Fruit fly (Drosophila melanogaster) whole organism, wandering third instar larva: ENCODE results near the gene CG3982.
A peak's percentile ranks its signal among the peaks of the same experiment; 100 is the strongest.

ENCODE experiments used
- Abd-B ChIP-seq: fragments of >200 bp; optimal IDR thresholded peaks from 2 replicates; lab custom pipeline; 2017; ENCODE audit warnings: missing biosample characterization, missing genetic modification characterization
- CG32264 ChIP-seq: fragments of 200-800 bp; sonication (Bioruptor generic); optimal IDR thresholded peaks from 2 replicates; lab custom pipeline; 2016; ENCODE audit warnings: missing biosample characterization, missing genetic modification characterization
- CG9705 ChIP-seq: fragments of 200-800 bp; sonication (Bioruptor generic); optimal IDR thresholded peaks from 2 replicates; lab custom pipeline; 2018; ENCODE audit warnings: missing biosample characterization, mild to moderate bottlenecking, missing genetic modification characterization
- CrebA ChIP-seq: fragments of 200-800 bp; sonication (Bioruptor generic); optimal IDR thresholded peaks from 2 replicates; lab custom pipeline; 2016; ENCODE audit warnings: missing biosample characterization, mild to moderate bottlenecking, missing genetic modification characterization, borderline replicate concordance
- Dfd ChIP-seq: fragments of >200 bp; optimal IDR thresholded peaks from 2 replicates; lab custom pipeline; 2017; ENCODE audit warnings: missing biosample characterization, missing genetic modification characterization
- Dif ChIP-seq: fragments of 200-275, 200-300 bp; sonication (Bioruptor generic); optimal IDR thresholded peaks from 2 replicates; lab custom pipeline; 2018; ENCODE audit warnings: missing biosample characterization, missing genetic modification characterization; ENCODE audit not compliant: partially characterized antibody
- GATAd ChIP-seq: sonication (Bioruptor generic); optimal IDR thresholded peaks from 2 replicates; lab custom pipeline; 2016; ENCODE audit warnings: missing biosample characterization, missing genetic modification characterization
- HLH106 ChIP-seq: fragments of 200-800 bp; optimal IDR thresholded peaks from 3 replicates; lab custom pipeline; 2019; ENCODE audit warnings: missing biosample characterization, mild to moderate bottlenecking, missing genetic modification characterization, moderate library complexity
- Hnf4 ChIP-seq: fragments of 200-800 bp; sonication (Bioruptor generic); optimal IDR thresholded peaks from 2 replicates; lab custom pipeline; 2016; ENCODE audit warnings: missing biosample characterization, mild to moderate bottlenecking, missing genetic modification characterization
- Hr78 ChIP-seq: fragments of >200 bp; optimal IDR thresholded peaks from 2 replicates; lab custom pipeline; 2017; ENCODE audit warnings: missing biosample characterization, missing genetic modification characterization
- Hr83 ChIP-seq: fragments of 200-300 bp; sonication (Bioruptor generic); optimal IDR thresholded peaks from 2 replicates; lab custom pipeline; 2016; ENCODE audit warnings: missing biosample characterization, mild to moderate bottlenecking, missing genetic modification characterization, moderate library complexity; ENCODE audit not compliant: poor library complexity, severe bottlenecking
- Jra ChIP-seq: sonication (Bioruptor generic); optimal IDR thresholded peaks from 2 replicates; lab custom pipeline; 2016; ENCODE audit warnings: missing biosample characterization, missing genetic modification characterization
- Mio ChIP-seq: sonication (Bioruptor generic); optimal IDR thresholded peaks from 2 replicates; lab custom pipeline; 2016; ENCODE audit warnings: missing biosample characterization, missing genetic modification characterization
- Myc ChIP-seq: fragments of >200 bp; optimal IDR thresholded peaks from 2 replicates; lab custom pipeline; 2017
- N ChIP-seq: fragments of >200 bp; optimal IDR thresholded peaks from 2 replicates; lab custom pipeline; 2018; ENCODE audit warnings: missing biosample characterization, missing external identifiers, missing genetic modification characterization
- OdsH ChIP-seq: fragments of 200-800 bp; sonication (Bioruptor generic); optimal IDR thresholded peaks from 2 replicates; lab custom pipeline; 2016; ENCODE audit warnings: missing biosample characterization, mild to moderate bottlenecking, missing genetic modification characterization
- Rel ChIP-seq, 2 experiments: fragments of 200-800 bp; sonication (Bioruptor generic) in 1 of 2; optimal IDR thresholded peaks; 2 replicates in 1 of 2; 3 replicates in 1 of 2; lab custom pipeline; 2016 to 2019; ENCODE audit warnings: mild to moderate bottlenecking in 2 of 2, missing biosample characterization in 2 of 2, missing genetic modification characterization in 2 of 2, moderate library complexity in 1 of 2
- Sp1 ChIP-seq: fragments of 200-800 bp; sonication (Bioruptor generic); optimal IDR thresholded peaks from 3 replicates; lab custom pipeline; 2019; ENCODE audit warnings: missing biosample characterization, mild to moderate bottlenecking, missing genetic modification characterization, moderate library complexity
- Vsx2 ChIP-seq: fragments of 200-300, 225-300 bp; sonication (Bioruptor generic); optimal IDR thresholded peaks from 2 replicates; lab custom pipeline; 2018; ENCODE audit warnings: missing biosample characterization, missing genetic modification characterization; ENCODE audit not compliant: partially characterized antibody
- br ChIP-seq: fragments of 200-800 bp; sonication (Bioruptor generic); optimal IDR thresholded peaks from 2 replicates; lab custom pipeline; 2016; ENCODE audit warnings: missing biosample characterization, missing genetic modification characterization
- brk ChIP-seq: fragments of 200-800 bp; sonication (Bioruptor generic); optimal IDR thresholded peaks from 2 replicates; lab custom pipeline; 2016; ENCODE audit warnings: missing biosample characterization, mild to moderate bottlenecking, missing genetic modification characterization
- dl ChIP-seq, 2 experiments: fragments of 175-275, 200-275 bp in 1 of 2; fragments of 200-275 bp in 1 of 2; sonication (Bioruptor generic); optimal IDR thresholded peaks; lab custom pipeline; 2018; ENCODE audit warnings: mild to moderate bottlenecking in 2 of 2, missing biosample characterization in 2 of 2, missing genetic modification characterization in 2 of 2, moderate library complexity in 2 of 2; ENCODE audit not compliant: partially characterized antibody in 2 of 2, insufficient read depth in 1 of 2
- dmrt93B ChIP-seq: fragments of 200-800 bp; sonication (Bioruptor generic); optimal IDR thresholded peaks from 2 replicates; lab custom pipeline; 2018; ENCODE audit warnings: missing biosample characterization, mild to moderate bottlenecking, missing genetic modification characterization
- dsf ChIP-seq: sonication (Bioruptor generic); optimal IDR thresholded peaks from 2 replicates; lab custom pipeline; 2016; ENCODE audit warnings: missing biosample characterization, missing genetic modification characterization, borderline replicate concordance
- ey ChIP-seq: fragments of 200-800 bp; sonication (Bioruptor generic); optimal IDR thresholded peaks from 2 replicates; lab custom pipeline; 2016; ENCODE audit warnings: missing biosample characterization, missing genetic modification characterization
- foxo ChIP-seq, 2 experiments: fragments of 200-800 bp; sonication (Bioruptor generic); optimal IDR thresholded peaks; 2 replicates in 1 of 2; 3 replicates in 1 of 2; lab custom pipeline; 2016 to 2017; ENCODE audit warnings: missing biosample characterization in 2 of 2, missing genetic modification characterization in 2 of 2
- fru ChIP-seq: fragments of 200-800 bp; sonication (Bioruptor generic); optimal IDR thresholded peaks from 3 replicates; lab custom pipeline; 2016; ENCODE audit warnings: missing biosample characterization, mild to moderate bottlenecking, missing genetic modification characterization
- h ChIP-seq: fragments of 200-800 bp; sonication (Bioruptor generic); optimal IDR thresholded peaks from 3 replicates; lab custom pipeline; 2016; ENCODE audit warnings: missing biosample characterization, mild to moderate bottlenecking, missing genetic modification characterization
- jim ChIP-seq: fragments of 175-275, 200-325 bp; sonication (Bioruptor generic); optimal IDR thresholded peaks from 2 replicates; lab custom pipeline; 2016; ENCODE audit warnings: missing biosample characterization, mild to moderate bottlenecking, missing genetic modification characterization
- lola ChIP-seq: fragments of >200 bp; optimal IDR thresholded peaks from 2 replicates; lab custom pipeline; 2017; ENCODE audit warnings: missing biosample characterization, missing genetic modification characterization
- pan ChIP-seq: fragments of >200 bp; optimal IDR thresholded peaks from 2 replicates; lab custom pipeline; 2017
- psq ChIP-seq: fragments of 200-800 bp; sonication (Bioruptor generic); optimal IDR thresholded peaks from 3 replicates; lab custom pipeline; 2017; ENCODE audit warnings: missing biosample characterization, mild to moderate bottlenecking, missing genetic modification characterization, moderate library complexity
- rgr ChIP-seq: fragments of 200-800 bp; sonication (Bioruptor generic); optimal IDR thresholded peaks from 3 replicates; lab custom pipeline; 2016; ENCODE audit warnings: missing biosample characterization, mild to moderate bottlenecking, missing genetic modification characterization
- sage ChIP-seq: fragments of 200-800 bp; sonication (Bioruptor generic); optimal IDR thresholded peaks from 2 replicates; lab custom pipeline; 2016; ENCODE audit warnings: missing biosample characterization, mild to moderate bottlenecking, missing genetic modification characterization
- sv ChIP-seq: fragments of 200-800 bp; sonication (Bioruptor generic); optimal IDR thresholded peaks from 3 replicates; lab custom pipeline; 2016; ENCODE audit warnings: missing biosample characterization, missing genetic modification characterization
- tai ChIP-seq: sonication (Bioruptor generic); optimal IDR thresholded peaks from 2 replicates; lab custom pipeline; 2016; ENCODE audit warnings: missing biosample characterization, missing genetic modification characterization
- usp ChIP-seq: fragments of >200 bp; optimal IDR thresholded peaks from 2 replicates; lab custom pipeline; 2017; ENCODE audit warnings: missing biosample characterization, missing genetic modification characterization
- woc ChIP-seq: sonication (Bioruptor generic); optimal IDR thresholded peaks from 2 replicates; lab custom pipeline; 2016; ENCODE audit warnings: missing biosample characterization, mild to moderate bottlenecking, missing genetic modification characterization

CG3982 gene

dm6 chr3L:9399013-9399750 lies 18.0 kb downstream of the CG3982 start, which contains the start of gene CG4080:
TSS of gene CG4080 (minus strand) at chr3L:9399227.
- TF ChIP-seq Abd-B, result no peak
- TF ChIP-seq fru (GFP tag; lab: Kevin White, UChicago), result peak; percentile 33
- TF ChIP-seq ey (GFP tag; lab: Kevin White, UChicago), result no peak
- TF ChIP-seq tai, result peak; percentile 52
- TF ChIP-seq rgr (GFP tag; lab: Kevin White, UChicago), result peak; percentile 40
- TF ChIP-seq Hr78 (GFP tag; lab: Kevin White, UChicago), result no peak
- no peak for TF ChIP-seq Dfd (GFP tag; lab: Kevin White, UChicago)
- no peak for TF ChIP-seq Myc
- no peak for TF ChIP-seq Dif (GFP tag; lab: Kevin White, UChicago)
- TF ChIP-seq h, result peak; percentile 36
- no peak for TF ChIP-seq Mio (GFP tag; lab: Kevin White, UChicago)
- peak; percentile 15 for TF ChIP-seq br
- TF ChIP-seq OdsH (GFP tag; lab: Kevin White, UChicago), result peak; percentile 15
- TF ChIP-seq dmrt93B (GFP tag; lab: Kevin White, UChicago), result no peak
- TF ChIP-seq dl (GFP tag; optimal IDR thresholded peaks at IDR 0.05; lab: Kevin White, UChicago; ENCODE audit: insufficient read depth in 1 of 2, partially characterized antibody in 2 of 2), result no peak
- TF ChIP-seq Hnf4, result peak; percentile 76
- no peak for TF ChIP-seq HLH106 (tag; lab: Kevin White, UChicago)
- no peak for TF ChIP-seq sage (GFP tag; lab: Kevin White, UChicago)
- TF ChIP-seq psq (GFP tag; lab: Kevin White, UChicago), result peak; percentile 15
- TF ChIP-seq CG9705, result no peak
- TF ChIP-seq jim (GFP tag; lab: Kevin White, UChicago), result no peak
- TF ChIP-seq sv (GFP tag; lab: Kevin White, UChicago), result peak; percentile 24
- no peak for TF ChIP-seq Jra (GFP tag; lab: Kevin White, UChicago)
- peak; percentile 34 for TF ChIP-seq brk
- no peak for TF ChIP-seq N
- TF ChIP-seq Hr83 (GFP tag; lab: Kevin White, UChicago), result peak; percentile 25
- no peak for TF ChIP-seq pan (lab: Kevin White, UChicago)
- no peak for TF ChIP-seq foxo (GFP tag; optimal IDR thresholded peaks at IDR 0.05; lab: Kevin White, UChicago)
- no peak for TF ChIP-seq lola (GFP tag; lab: Kevin White, UChicago)
- peak; percentile 23 for TF ChIP-seq CG32264
- peak; percentile 50 for TF ChIP-seq Sp1
- TF ChIP-seq Rel (GFP tag; optimal IDR thresholded peaks at IDR 0.05; lab: Kevin White, UChicago), result no peak
- TF ChIP-seq Rel (tag; optimal IDR thresholded peaks at IDR 0.05; lab: Kevin White, UChicago), result peak; percentile 23
- no peak for TF ChIP-seq usp (GFP tag; lab: Kevin White, UChicago)
- TF ChIP-seq Vsx2 (GFP tag; lab: Kevin White, UChicago), result no peak
- TF ChIP-seq CrebA (GFP tag; lab: Kevin White, UChicago), result no peak
- TF ChIP-seq GATAd (GFP tag; lab: Kevin White, UChicago), result no peak
- TF ChIP-seq dsf, result peak; percentile 2
- TF ChIP-seq woc (GFP tag; lab: Kevin White, UChicago), result peak; percentile 1
- TF ChIP-seq, all 38 proteins: peak for 16

dm6 chr3L:9398435-9398981 lies 18.7 kb downstream of the CG3982 start:
- TF ChIP-seq Rel (GFP tag; optimal IDR thresholded peaks at IDR 0.05; lab: Kevin White, UChicago), result no peak
- TF ChIP-seq Rel (tag; optimal IDR thresholded peaks at IDR 0.05; lab: Kevin White, UChicago), result peak; percentile 51
- TF ChIP-seq foxo (GFP tag; optimal IDR thresholded peaks at IDR 0.05; lab: Kevin White, UChicago), result peak in 1 of 2 experiments; percentile 36
- TF ChIP-seq dsf, result no peak
